Fruit fly (Drosophila melanogaster) whole organism, pupa: Measurements from ENCODE around the gene Sytbeta.

Experiments
- CG10348 ChIP-seq: fragments of 200-800 bp; sonication (Bioruptor generic); IDR thresholded peaks from 2 replicates; pipeline ENCODE4 v1.3.6; 2022; ENCODE audit warnings: missing biosample characterization, missing genetic modification characterization
- CG12605 ChIP-seq: fragments of 200-800 bp; sonication (Bioruptor generic); IDR thresholded peaks from 2 replicates; pipeline ENCODE4 v1.3.6; 2022; ENCODE audit warnings: missing biosample characterization, missing genetic modification characterization
- CG13204 ChIP-seq: fragments of 200-800 bp; sonication (Bioruptor generic); optimal IDR thresholded peaks from 2 replicates; lab custom pipeline; 2018; ENCODE audit warnings: missing biosample characterization, mild to moderate bottlenecking, missing genetic modification characterization, moderate library complexity
- CG14655 ChIP-seq: fragments of 200-800 bp; sonication (Bioruptor generic); optimal IDR thresholded peaks from 3 replicates; lab custom pipeline; 2017; ENCODE audit warnings: mild to moderate bottlenecking, missing biosample characterization, missing genetic modification reagents, missing genetic modification characterization
- CG15710 ChIP-seq: fragments of 200-800 bp; sonication (Bioruptor generic); optimal IDR thresholded peaks from 2 replicates; lab custom pipeline; 2018; ENCODE audit warnings: missing biosample characterization, mild to moderate bottlenecking, missing genetic modification characterization, moderate library complexity
- CG17806 ChIP-seq: fragments of 200-800 bp; sonication (Bioruptor generic); optimal IDR thresholded peaks from 2 replicates; lab custom pipeline; 2018; ENCODE audit warnings: missing biosample characterization, mild to moderate bottlenecking, missing genetic modification characterization, moderate library complexity
- CG32121 ChIP-seq: fragments of 200-800 bp; sonication (Bioruptor generic); IDR thresholded peaks from 2 replicates; pipeline ENCODE4 v1.3.6; 2022; ENCODE audit warnings: missing biosample characterization, missing genetic modification characterization
- CG34367 ChIP-seq: fragments of 200-800 bp; sonication (Bioruptor generic); optimal IDR thresholded peaks from 2 replicates; lab custom pipeline; 2018; ENCODE audit warnings: missing biosample characterization, mild to moderate bottlenecking, missing genetic modification characterization
- CG4496 ChIP-seq: fragments of 200-800 bp; sonication (Bioruptor generic); IDR thresholded peaks from 3 replicates; pipeline ENCODE4 v1.3.6; 2022; ENCODE audit warnings: missing biosample characterization, missing genetic modification characterization
- CG8159 ChIP-seq: fragments of 200-800 bp; sonication (Bioruptor generic); optimal IDR thresholded peaks from 3 replicates; lab custom pipeline; 2018; ENCODE audit warnings: missing biosample characterization, mild to moderate bottlenecking, missing genetic modification characterization, moderate library complexity
- CG8301 ChIP-seq: fragments of 200-800 bp; sonication (Bioruptor generic); optimal IDR thresholded peaks from 2 replicates; lab custom pipeline; 2018; ENCODE audit warnings: missing biosample characterization, mild to moderate bottlenecking, missing genetic modification characterization
- CG9948 ChIP-seq: fragments of 200-800 bp; sonication (Bioruptor generic); optimal IDR thresholded peaks from 2 replicates; lab custom pipeline; 2018; ENCODE audit warnings: missing biosample characterization, mild to moderate bottlenecking, missing genetic modification characterization, moderate library complexity
- D1 ChIP-seq: fragments of 200-800 bp; sonication (Bioruptor generic); optimal IDR thresholded peaks from 2 replicates; lab custom pipeline; 2018; ENCODE audit warnings: missing biosample characterization, mild to moderate bottlenecking, missing genetic modification characterization, moderate library complexity
- EcR ChIP-seq: fragments of 200-800 bp; sonication (Bioruptor generic); optimal IDR thresholded peaks from 3 replicates; lab custom pipeline; 2019; ENCODE audit warnings: missing biosample characterization, missing genetic modification characterization, mild to moderate bottlenecking, moderate library complexity, missing genetic modification reagents
- Ets98B ChIP-seq: fragments of 200-800 bp; sonication (Bioruptor generic); IDR thresholded peaks from 2 replicates; pipeline ENCODE4 v1.3.6; 2022; ENCODE audit warnings: missing biosample characterization, missing genetic modification characterization
- Pif1A ChIP-seq: fragments of 200-800 bp; sonication (Bioruptor generic); optimal IDR thresholded peaks from 3 replicates; lab custom pipeline; 2016; ENCODE audit warnings: missing biosample characterization, missing genetic modification characterization
- Pif1B ChIP-seq: fragments of 200-800 bp; sonication (Bioruptor generic); optimal IDR thresholded peaks from 3 replicates; lab custom pipeline; 2016; ENCODE audit warnings: missing biosample characterization, missing genetic modification characterization
- Snoo ChIP-seq: fragments of 200-800 bp; sonication (Bioruptor generic); optimal IDR thresholded peaks from 3 replicates; lab custom pipeline; 2017; ENCODE audit warnings: missing biosample characterization, mild to moderate bottlenecking, missing genetic modification characterization, inconsistent platforms
- fd96Ca ChIP-seq: fragments of 200-800 bp; sonication (Bioruptor generic); IDR thresholded peaks from 3 replicates; pipeline ENCODE4 v1.3.6; 2022; ENCODE audit warnings: missing biosample characterization, missing genetic modification characterization
- gl ChIP-seq: fragments of 200-800 bp; sonication (Bioruptor generic); optimal IDR thresholded peaks from 2 replicates; lab custom pipeline; 2018; ENCODE audit warnings: missing biosample characterization, mild to moderate bottlenecking, missing genetic modification characterization
- rn ChIP-seq: fragments of 200-800 bp; sonication (Bioruptor generic); IDR thresholded peaks from 2 replicates; pipeline ENCODE4 v1.3.6; 2022; ENCODE audit warnings: missing biosample characterization, missing genetic modification characterization

The Sytbeta gene

DNA sequence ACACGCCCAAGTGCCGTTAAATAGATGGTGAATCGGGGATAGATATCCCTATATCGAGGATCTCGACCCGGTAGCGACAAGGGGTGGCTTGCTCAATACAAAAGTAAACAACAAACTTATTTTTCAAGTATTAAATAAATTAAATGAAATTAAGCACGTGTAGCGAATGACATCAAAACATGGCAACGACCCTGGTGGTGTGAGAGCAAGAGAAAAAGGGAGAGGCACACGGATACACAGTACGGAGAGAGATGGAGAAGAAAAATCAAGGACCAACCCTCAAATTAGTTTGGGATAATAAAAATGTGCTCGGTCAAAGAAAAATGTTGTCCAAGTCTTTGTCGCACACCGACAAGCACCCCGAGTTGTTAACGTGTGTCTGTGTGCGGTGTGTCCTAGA lies 43.8 kb downstream of the Sytbeta start:
- no peak for TF ChIP-seq rn
- no peak for TF ChIP-seq CG8301 (tag; lab: Kevin White, UChicago)
- TF ChIP-seq EcR: no peak
- TF ChIP-seq CG8159: no peak
- no peak for TF ChIP-seq CG17806 (tag; lab: Kevin White, UChicago)
- no peak for TF ChIP-seq CG15710 (tag; lab: Kevin White, UChicago)
- no peak for TF ChIP-seq CG32121 (GFP tag; lab: Robert Waterston, UW)
- no peak for TF ChIP-seq CG13204 (GFP tag; lab: Kevin White, UChicago)
- TF ChIP-seq gl: no peak
- TF ChIP-seq Pif1A: no peak
- TF ChIP-seq D1 (tag; lab: Kevin White, UChicago): no peak
- TF ChIP-seq CG34367 (tag; lab: Kevin White, UChicago): no peak
- no peak for TF ChIP-seq CG9948
- no peak for TF ChIP-seq CG10348 (GFP tag; lab: Robert Waterston, UW)
- no peak for TF ChIP-seq fd96Ca (GFP tag; lab: Robert Waterston, UW)
- TF ChIP-seq CG4496 (GFP tag; lab: Robert Waterston, UW): no peak
- TF ChIP-seq Pif1B (GFP tag; lab: Kevin White, UChicago): no peak
- no peak for TF ChIP-seq CG12605
- no peak for TF ChIP-seq CG14655 (GFP tag; lab: Kevin White, UChicago)

DNA sequence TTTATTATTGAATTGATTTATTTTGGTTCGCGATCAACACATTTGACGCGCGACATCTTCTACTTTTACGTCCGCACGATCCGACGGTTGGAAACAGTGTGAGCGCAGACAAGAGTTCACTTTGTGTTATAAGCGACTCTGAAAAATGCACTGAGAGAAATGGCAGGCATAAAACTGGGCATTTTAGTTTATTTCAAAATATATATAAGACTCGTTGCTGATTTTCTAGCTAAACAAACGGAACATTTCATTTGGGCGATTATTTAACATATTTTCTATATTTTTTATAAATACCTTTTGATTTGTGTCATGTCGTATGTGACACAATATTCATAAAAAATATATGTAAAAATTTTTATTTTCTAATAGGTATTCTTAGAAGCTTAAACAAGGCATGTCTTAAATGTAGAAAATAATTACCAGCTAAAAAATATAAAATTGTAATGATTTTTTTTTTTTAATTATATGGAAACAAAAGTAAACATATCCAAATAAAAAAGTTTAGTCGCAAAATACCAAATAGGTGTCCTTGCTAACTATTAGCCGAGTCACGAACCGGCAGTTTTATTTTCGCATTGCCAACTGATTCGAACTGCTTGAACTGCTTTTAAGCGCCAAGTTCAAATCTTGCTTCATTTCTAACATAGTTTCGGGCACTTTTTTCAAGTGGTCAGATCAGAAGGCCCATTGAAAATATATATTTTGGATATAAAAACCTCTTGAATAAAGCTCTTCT lies 50.7 kb downstream of the Sytbeta start, which contains the start of gene Reck:
Gene Reck, minus strand, starts transcription at position 106 of the 736 bp plus-strand sequence.
- TF ChIP-seq fd96Ca (GFP tag; lab: Robert Waterston, UW) (peak; percentile 74), Pif1A (peak; percentile 90), Ets98B (peak; percentile 96), CG34367 (tag; lab: Kevin White, UChicago) (peak; percentile 86), gl (peak; percentile 75), CG15710 (tag; lab: Kevin White, UChicago) (peak; percentile 83), CG4496 (GFP tag; lab: Robert Waterston, UW) (peak; percentile 95), rn (peak; percentile 75), CG8159 (peak; percentile 87), CG10348 (GFP tag; lab: Robert Waterston, UW) (no peak), CG14655 (GFP tag; lab: Kevin White, UChicago) (peak; percentile 91), CG32121 (GFP tag; lab: Robert Waterston, UW) (peak; percentile 91), D1 (tag; lab: Kevin White, UChicago) (peak; percentile 97), CG12605 (peak; percentile 96), CG9948 (peak; percentile 86), CG8301 (tag; lab: Kevin White, UChicago) (peak; percentile 87), CG17806 (tag; lab: Kevin White, UChicago) (peak; percentile 94), CG13204 (GFP tag; lab: Kevin White, UChicago) (peak; percentile 54), Pif1B (GFP tag; lab: Kevin White, UChicago) (peak; percentile 91), EcR (peak; percentile 59), Snoo (tag; lab: Kevin White, UChicago) (peak; percentile 79)

DNA sequence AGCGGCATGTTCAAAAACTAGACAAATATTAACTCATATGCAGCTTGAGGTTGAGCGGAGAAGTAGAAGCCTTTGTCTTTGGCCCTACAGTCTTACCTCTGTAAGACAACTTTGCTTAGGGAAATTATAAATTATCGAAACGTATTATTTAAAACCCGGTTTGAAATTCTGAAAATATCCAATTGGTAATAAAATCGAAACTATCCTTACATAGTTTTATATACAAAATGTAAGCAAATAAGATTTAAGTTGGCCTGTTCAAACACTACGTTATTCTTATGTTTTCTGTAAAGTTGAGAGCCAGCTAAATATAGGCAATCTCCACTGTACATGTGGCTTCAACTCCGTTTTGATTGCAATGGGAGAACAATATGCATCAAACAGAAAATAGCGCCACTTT lies 51.5 kb downstream of the Sytbeta start:
- TF ChIP-seq CG12605 (0 out of 2 replicates have a peak, but pooled peaks have one; percentile 14), CG8159 (peak; percentile 74), CG15710 (tag; lab: Kevin White, UChicago) (peak; percentile 71), EcR (no peak), CG14655 (GFP tag; lab: Kevin White, UChicago) (peak; percentile 60), CG4496 (GFP tag; lab: Robert Waterston, UW) (peak; percentile 41; the same call in 1 of the 3 replicates), CG10348 (GFP tag; lab: Robert Waterston, UW) (no peak), Ets98B (no peak), fd96Ca (GFP tag; lab: Robert Waterston, UW) (no peak), Pif1A (peak; percentile 46), D1 (tag; lab: Kevin White, UChicago) (no peak), CG32121 (GFP tag; lab: Robert Waterston, UW) (no peak), Pif1B (GFP tag; lab: Kevin White, UChicago) (no peak), gl (no peak), rn (no peak), CG17806 (tag; lab: Kevin White, UChicago) (peak; percentile 55), CG8301 (tag; lab: Kevin White, UChicago) (peak; percentile 55), CG13204 (GFP tag; lab: Kevin White, UChicago) (no peak), Snoo (tag; lab: Kevin White, UChicago) (peak; percentile 1), CG9948 (peak; percentile 64), CG34367 (tag; lab: Kevin White, UChicago) (no peak)

DNA sequence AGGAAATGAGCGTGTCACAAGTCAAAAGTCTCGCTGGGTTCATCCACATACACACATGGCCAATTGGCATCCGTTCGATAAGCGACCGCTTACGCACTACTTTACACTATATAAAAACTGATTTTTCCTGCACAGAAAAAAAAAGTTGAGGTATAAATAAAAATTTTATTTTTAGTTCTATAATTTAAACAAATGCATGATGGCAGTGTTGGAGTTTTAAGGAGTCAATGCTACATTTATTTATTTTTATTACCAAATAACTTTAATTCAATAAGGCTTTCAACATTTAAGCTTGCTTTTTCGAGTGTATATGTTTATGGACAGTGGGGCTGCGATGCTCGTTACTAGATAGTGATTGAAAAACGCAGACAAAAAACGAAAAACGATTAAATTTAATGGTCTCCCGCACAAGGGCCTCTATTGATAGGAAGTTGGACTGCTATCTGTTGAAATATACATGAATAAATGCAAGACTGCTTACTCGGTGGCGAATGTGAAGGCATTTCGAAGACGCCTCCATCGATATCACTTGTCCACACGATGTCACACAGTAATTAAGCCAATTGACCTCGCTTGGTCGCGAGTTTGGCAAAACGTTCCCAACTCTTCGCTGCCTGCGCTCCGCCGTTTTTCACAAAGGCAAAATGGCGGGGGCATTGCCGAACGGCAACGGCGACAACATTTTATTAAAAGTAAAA lies 53.0 kb downstream of the Sytbeta start:
- TF ChIP-seq fd96Ca (GFP tag; lab: Robert Waterston, UW) (no peak), CG17806 (tag; lab: Kevin White, UChicago) (peak; percentile 86), CG13204 (GFP tag; lab: Kevin White, UChicago) (peak; percentile 21), rn (peak; percentile 46; the same call in 1 of the 2 replicates), D1 (tag; lab: Kevin White, UChicago) (peak; percentile 66), CG10348 (GFP tag; lab: Robert Waterston, UW) (0 out of 2 replicates have a peak, but pooled peaks have one; percentile 17), Pif1B (GFP tag; lab: Kevin White, UChicago) (peak; percentile 64), CG14655 (GFP tag; lab: Kevin White, UChicago) (peak; percentile 83), EcR (peak; percentile 46), CG32121 (GFP tag; lab: Robert Waterston, UW) (peak; percentile 81), CG12605 (peak; percentile 72), CG4496 (GFP tag; lab: Robert Waterston, UW) (peak; percentile 87), CG15710 (tag; lab: Kevin White, UChicago) (peak; percentile 86), gl (peak; percentile 48), Ets98B (peak; percentile 82), Pif1A (peak; percentile 71), CG8301 (tag; lab: Kevin White, UChicago) (peak; percentile 79), Snoo (tag; lab: Kevin White, UChicago) (peak; percentile 39), CG34367 (tag; lab: Kevin White, UChicago) (peak; percentile 78), CG9948 (peak; percentile 82), CG8159 (peak; percentile 85)
